1 fruit fly cellular context compared by ENCODE assay signal in the genomic region with DNA sequence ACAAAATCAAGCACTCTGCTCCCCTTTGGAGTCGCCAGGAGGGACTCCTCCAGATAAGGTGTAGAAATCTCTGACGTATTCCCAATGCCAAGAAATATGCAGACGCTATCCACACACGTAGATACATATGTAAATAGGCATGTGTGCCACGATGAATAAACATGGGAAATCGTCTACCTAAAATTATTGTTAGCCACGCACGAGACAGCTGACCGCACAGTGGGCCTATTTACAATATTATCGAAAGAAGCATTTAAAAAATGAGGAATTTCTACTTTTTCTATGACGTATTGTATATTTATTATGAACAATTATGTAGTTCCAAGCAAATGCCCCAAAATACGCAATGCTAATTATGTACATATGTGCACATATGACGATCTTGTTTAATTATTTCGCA.
TF ChIP-seq lines count a peak whose summit lies in the region.

No protein-coding gene starts in this region.

TF ChIP-seq in whole organism, embryonic, 481 proteins besides CTCF, POLR2A, EP300 and RAD21 (continued from another document):
- TF ChIP-seq H15 (GFP tag; IDR thresholded peaks at IDR 0.05; lab: Robert Waterston, UW): no peak
- no peak for TF ChIP-seq CG14965 (GFP tag; optimal IDR thresholded peaks at IDR 0.05; lab: Kevin White, UChicago; ENCODE audit: borderline replicate concordance)
- peak; percentile 77 for TF ChIP-seq Med (GFP tag; lab: Kevin White, UChicago)
- TF ChIP-seq dmrt11E (tag; optimal IDR thresholded peaks at IDR 0.05; lab: Kevin White, UChicago): no peak
- no peak for TF ChIP-seq Mrtf (GFP tag; IDR thresholded peaks at IDR 0.05; lab: Robert Waterston, UW)
- no peak for TF ChIP-seq vfl (GFP tag; optimal IDR thresholded peaks at IDR 0.05; lab: Kevin White, UChicago)
- TF ChIP-seq Nf-YA (GFP tag; IDR thresholded peaks at IDR 0.05; lab: Robert Waterston, UW): 0 out of 2 replicates have a peak, but pooled peaks have one; percentile 58
- no peak for TF ChIP-seq Atf-2 (GFP tag; optimal IDR thresholded peaks at IDR 0.05; lab: Kevin White, UChicago)
- no peak for TF ChIP-seq ftz-f1 (GFP tag; optimal IDR thresholded peaks at IDR 0.05; lab: Kevin White, UChicago)
- peak; percentile 2 for TF ChIP-seq CG9817 (tag; optimal IDR thresholded peaks at IDR 0.05; lab: Kevin White, UChicago)
- TF ChIP-seq CG1233 (GFP tag; optimal IDR thresholded peaks at IDR 0.05; lab: Kevin White, UChicago): no peak
- no peak for TF ChIP-seq ac (GFP tag; optimal IDR thresholded peaks at IDR 0.05; lab: Kevin White, UChicago)
- no peak for TF ChIP-seq CG33213 (GFP tag; optimal IDR thresholded peaks at IDR 0.05; lab: Kevin White, UChicago)
- TF ChIP-seq CG10321 (GFP tag; IDR thresholded peaks at IDR 0.05; lab: Robert Waterston, UW): no peak
- no peak for TF ChIP-seq CG15601 (tag; optimal IDR thresholded peaks at IDR 0.05; lab: Kevin White, UChicago)
- TF ChIP-seq hth (optimal IDR thresholded peaks at IDR 0.05; lab: Kevin White, UChicago): no peak
- peak; percentile 35 for TF ChIP-seq CG11504 (tag; optimal IDR thresholded peaks at IDR 0.05; lab: Kevin White, UChicago)
- no peak for TF ChIP-seq lola (GFP tag; optimal IDR thresholded peaks at IDR 0.05; lab: Kevin White, UChicago)
- no peak for TF ChIP-seq CG14667 (GFP tag; IDR thresholded peaks at IDR 0.05; lab: Robert Waterston, UW)
- TF ChIP-seq Pdp1 (GFP tag; optimal IDR thresholded peaks at IDR 0.05; lab: Kevin White, UChicago): no peak
- no peak for TF ChIP-seq Antp (GFP tag; optimal IDR thresholded peaks at IDR 0.05; lab: Kevin White, UChicago)
- no peak for TF ChIP-seq hkb (optimal IDR thresholded peaks at IDR 0.05; lab: Kevin White, UChicago)
- peak; percentile 38; the same call in 1 of the 2 replicates for TF ChIP-seq hkb (GFP tag; IDR thresholded peaks at IDR 0.05; lab: Robert Waterston, UW)
- no peak for TF ChIP-seq Oaz (GFP tag; IDR thresholded peaks at IDR 0.05; lab: Robert Waterston, UW)
- TF ChIP-seq CG12659 (GFP tag; optimal IDR thresholded peaks at IDR 0.05; lab: Kevin White, UChicago): peak; percentile 27
- TF ChIP-seq slbo (GFP tag; IDR thresholded peaks at IDR 0.05; lab: Robert Waterston, UW): peak; percentile 42; the same call in 1 of the 2 replicates
- TF ChIP-seq h (optimal IDR thresholded peaks at IDR 0.05; lab: Kevin White, UChicago): no peak
- TF ChIP-seq row (GFP tag; IDR thresholded peaks at IDR 0.05; lab: Robert Waterston, UW): peak; percentile 54
- TF ChIP-seq croc (GFP tag; conservative IDR thresholded peaks at IDR 0.05; lab: Robert Waterston, UW): no peak
- peak; percentile 12; the same call in 1 of the 2 replicates for TF ChIP-seq Awh (GFP tag; IDR thresholded peaks at IDR 0.05; lab: Robert Waterston, UW)
- TF ChIP-seq aop (GFP tag; IDR thresholded peaks at IDR 0.05; lab: Robert Waterston, UW): no peak
- TF ChIP-seq chinmo (GFP tag; IDR thresholded peaks at IDR 0.05; lab: Robert Waterston, UW; ENCODE audit: partially characterized antibody): no peak
- no peak for TF ChIP-seq NC2α (GFP tag; optimal IDR thresholded peaks at IDR 0.05; lab: Kevin White, UChicago)
- TF ChIP-seq CG16813 (GFP tag; IDR thresholded peaks at IDR 0.05; lab: Robert Waterston, UW; ENCODE audit: partially characterized antibody): no peak
- peak; percentile 42 for TF ChIP-seq CG13775 (GFP tag; optimal IDR thresholded peaks at IDR 0.05; lab: Kevin White, UChicago)
- TF ChIP-seq ato (GFP tag; IDR thresholded peaks at IDR 0.05; lab: Robert Waterston, UW; ENCODE audit: partially characterized antibody): no peak
- TF ChIP-seq chn (GFP tag; optimal IDR thresholded peaks at IDR 0.05; lab: Kevin White, UChicago): peak; percentile 14
- TF ChIP-seq Ada2b (GFP tag; IDR thresholded peaks at IDR 0.05; lab: Robert Waterston, UW): peak; percentile 37
- no peak for TF ChIP-seq nerfin-1 (tag; optimal IDR thresholded peaks at IDR 0.05; lab: Kevin White, UChicago)
- no peak for TF ChIP-seq CG10431 (GFP tag; optimal IDR thresholded peaks at IDR 0.05; lab: Kevin White, UChicago)
- TF ChIP-seq Hmr (GFP tag; optimal IDR thresholded peaks at IDR 0.05; lab: Kevin White, UChicago): no peak
- no peak for TF ChIP-seq pb (GFP tag; optimal IDR thresholded peaks at IDR 0.05; lab: Kevin White, UChicago)
- TF ChIP-seq Hr51 (GFP tag; optimal IDR thresholded peaks at IDR 0.05; lab: Kevin White, UChicago): peak in 1 of 2 experiments; percentile 36
- no peak for TF ChIP-seq schlank (tag; optimal IDR thresholded peaks at IDR 0.05; lab: Kevin White, UChicago)
- TF ChIP-seq Xbp1 (GFP tag; optimal IDR thresholded peaks at IDR 0.05; lab: Kevin White, UChicago): no peak
- no peak for TF ChIP-seq ash1 (GFP tag; optimal IDR thresholded peaks at IDR 0.05; lab: Kevin White, UChicago)
- TF ChIP-seq CG7987 (GFP tag; optimal IDR thresholded peaks at IDR 0.05; lab: Kevin White, UChicago): peak; percentile 93
- no peak for TF ChIP-seq pzg (GFP tag; optimal IDR thresholded peaks at IDR 0.05; lab: Kevin White, UChicago)
- no peak for TF ChIP-seq chm (GFP tag; IDR thresholded peaks at IDR 0.05; lab: Robert Waterston, UW)
- no peak for TF ChIP-seq cg (GFP tag; optimal IDR thresholded peaks at IDR 0.05; lab: Kevin White, UChicago)
- peak; percentile 3 for TF ChIP-seq Jarid2 (GFP tag; optimal IDR thresholded peaks at IDR 0.05; lab: Kevin White, UChicago)
- 0 out of 2 replicates have a peak, but pooled peaks have one; percentile 26 for TF ChIP-seq peb (GFP tag; IDR thresholded peaks at IDR 0.05; lab: Robert Waterston, UW)
- TF ChIP-seq MTF-1 (GFP tag; optimal IDR thresholded peaks at IDR 0.05; lab: Kevin White, UChicago; ENCODE audit: borderline replicate concordance): no peak
- TF ChIP-seq zfh1 (GFP tag; IDR thresholded peaks at IDR 0.05; lab: Robert Waterston, UW): no peak
- no peak for TF ChIP-seq CG6272 (GFP tag; IDR thresholded peaks at IDR 0.05; lab: Robert Waterston, UW)
- TF ChIP-seq CG4730 (GFP tag; IDR thresholded peaks at IDR 0.05; lab: Robert Waterston, UW): no peak
- TF ChIP-seq en (GFP tag; optimal IDR thresholded peaks at IDR 0.05; lab: Kevin White, UChicago): no peak
- TF ChIP-seq CG9437 (GFP tag; optimal IDR thresholded peaks at IDR 0.05; lab: Kevin White, UChicago): no peak
- TF ChIP-seq jigr1 (GFP tag; IDR thresholded peaks at IDR 0.05; lab: Robert Waterston, UW): no peak
- TF ChIP-seq lbe (GFP tag; optimal IDR thresholded peaks at IDR 0.05; lab: Kevin White, UChicago): no peak
- TF ChIP-seq CG8290 (GFP tag; optimal IDR thresholded peaks at IDR 0.05; lab: Kevin White, UChicago): no peak
- peak in 1 of 2 experiments; percentile 36 for TF ChIP-seq CG8290 (tag; optimal IDR thresholded peaks at IDR 0.05; lab: Kevin White, UChicago)
- no peak for TF ChIP-seq HHEX (GFP tag; optimal IDR thresholded peaks at IDR 0.05; lab: Kevin White, UChicago)
- no peak for TF ChIP-seq CG10462 (GFP tag; optimal IDR thresholded peaks at IDR 0.05; lab: Kevin White, UChicago)
- no peak for TF ChIP-seq Mes4 (GFP tag; optimal IDR thresholded peaks at IDR 0.05; lab: Kevin White, UChicago)
